Fruit fly (Drosophila melanogaster): ENCODE data around the gene CG33766.

DNA sequence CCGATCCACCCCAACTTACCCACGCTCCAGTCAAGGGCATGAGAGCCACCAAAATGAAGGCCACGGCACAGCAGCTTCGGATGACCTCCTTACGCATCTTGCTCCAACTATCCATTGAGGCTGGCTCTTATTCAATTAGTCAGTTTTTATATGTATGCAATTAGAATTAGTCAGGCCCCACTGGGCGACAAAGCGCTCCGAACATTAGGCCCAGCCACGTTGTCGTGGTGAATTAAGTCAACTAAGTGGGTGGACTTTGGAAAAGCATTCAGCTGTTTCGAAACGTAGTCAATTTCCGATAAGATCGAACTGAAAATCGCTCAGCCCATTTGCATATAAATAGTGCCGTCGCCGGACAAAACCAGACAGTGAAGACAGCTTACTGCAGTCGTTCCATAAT is 41.6 kb downstream of the CG33766 start, which contains the start of the genes CG14455 and CG14456:
- TF ChIP-seq usp (GFP tag; optimal IDR thresholded peaks at IDR 0.05) (no peak), CG8478 (optimal IDR thresholded peaks at IDR 0.05) (no peak)
